Fruit fly (Drosophila melanogaster) whole organism, wandering third instar larva: ENCODE measurements around the gene CG14147.

Source experiments
- Abd-B ChIP-seq: fragments of >200 bp; optimal IDR thresholded peaks from 2 replicates; lab custom pipeline; 2017; ENCODE audit warnings: missing biosample characterization, missing genetic modification characterization
- CrebA ChIP-seq: fragments of 200-800 bp; sonication (Bioruptor generic); optimal IDR thresholded peaks from 2 replicates; lab custom pipeline; 2016; ENCODE audit warnings: missing biosample characterization, mild to moderate bottlenecking, missing genetic modification characterization, borderline replicate concordance
- Hr83 ChIP-seq: fragments of 200-300 bp; sonication (Bioruptor generic); optimal IDR thresholded peaks from 2 replicates; lab custom pipeline; 2016; ENCODE audit warnings: missing biosample characterization, mild to moderate bottlenecking, missing genetic modification characterization, moderate library complexity; ENCODE audit not compliant: poor library complexity, severe bottlenecking
- Jra ChIP-seq: sonication (Bioruptor generic); optimal IDR thresholded peaks from 2 replicates; lab custom pipeline; 2016; ENCODE audit warnings: missing biosample characterization, missing genetic modification characterization
- Myc ChIP-seq: fragments of >200 bp; optimal IDR thresholded peaks from 2 replicates; lab custom pipeline; 2017
- Rel ChIP-seq, 2 experiments: fragments of 200-800 bp; sonication (Bioruptor generic) in 1 of 2; optimal IDR thresholded peaks; 2 replicates in 1 of 2; 3 replicates in 1 of 2; lab custom pipeline; 2016 to 2019; ENCODE audit warnings: mild to moderate bottlenecking in 2 of 2, missing biosample characterization in 2 of 2, missing genetic modification characterization in 2 of 2, moderate library complexity in 1 of 2
- fru ChIP-seq: fragments of 200-800 bp; sonication (Bioruptor generic); optimal IDR thresholded peaks from 3 replicates; lab custom pipeline; 2016; ENCODE audit warnings: missing biosample characterization, mild to moderate bottlenecking, missing genetic modification characterization
- h ChIP-seq: fragments of 200-800 bp; sonication (Bioruptor generic); optimal IDR thresholded peaks from 3 replicates; lab custom pipeline; 2016; ENCODE audit warnings: missing biosample characterization, mild to moderate bottlenecking, missing genetic modification characterization
- lola ChIP-seq: fragments of >200 bp; optimal IDR thresholded peaks from 2 replicates; lab custom pipeline; 2017; ENCODE audit warnings: missing biosample characterization, missing genetic modification characterization
- psq ChIP-seq: fragments of 200-800 bp; sonication (Bioruptor generic); optimal IDR thresholded peaks from 3 replicates; lab custom pipeline; 2017; ENCODE audit warnings: missing biosample characterization, mild to moderate bottlenecking, missing genetic modification characterization, moderate library complexity
- rgr ChIP-seq: fragments of 200-800 bp; sonication (Bioruptor generic); optimal IDR thresholded peaks from 3 replicates; lab custom pipeline; 2016; ENCODE audit warnings: missing biosample characterization, mild to moderate bottlenecking, missing genetic modification characterization
- usp ChIP-seq: fragments of >200 bp; optimal IDR thresholded peaks from 2 replicates; lab custom pipeline; 2017; ENCODE audit warnings: missing biosample characterization, missing genetic modification characterization
- woc ChIP-seq: sonication (Bioruptor generic); optimal IDR thresholded peaks from 2 replicates; lab custom pipeline; 2016; ENCODE audit warnings: missing biosample characterization, mild to moderate bottlenecking, missing genetic modification characterization

- TF ChIP-seq lola (no peak), rgr (peak; percentile 36), psq (no peak), usp (GFP tag; lab: Kevin White, UChicago) (no peak), Jra (GFP tag; lab: Kevin White, UChicago) (no peak), Myc (no peak), h (GFP tag; lab: Kevin White, UChicago) (peak; percentile 25), woc (no peak), Hr83 (GFP tag; lab: Kevin White, UChicago) (no peak), CrebA (GFP tag; lab: Kevin White, UChicago) (no peak), Abd-B (GFP tag; lab: Kevin White, UChicago) (no peak), Rel (GFP tag; optimal IDR thresholded peaks at IDR 0.05; lab: Kevin White, UChicago) (no peak), Rel (tag; optimal IDR thresholded peaks at IDR 0.05; lab: Kevin White, UChicago) (no peak), fru (GFP tag; lab: Kevin White, UChicago) (peak; percentile 39)
Measured at dm6 chr3L:10927953-10928352, 44.5 kb upstream of the CG14147 start.
